Fruit fly (Drosophila melanogaster) whole organism, wandering third instar larva: ENCODE results near the gene pico.

Experiments
- CrebA ChIP-seq: fragments of 200-800 bp; sonication (Bioruptor generic); optimal IDR thresholded peaks from 2 replicates; lab custom pipeline; 2016; ENCODE audit warnings: missing biosample characterization, mild to moderate bottlenecking, missing genetic modification characterization, borderline replicate concordance
- Dfd ChIP-seq: fragments of >200 bp; optimal IDR thresholded peaks from 2 replicates; lab custom pipeline; 2017; ENCODE audit warnings: missing biosample characterization, missing genetic modification characterization
- Dif ChIP-seq: fragments of 200-275, 200-300 bp; sonication (Bioruptor generic); optimal IDR thresholded peaks from 2 replicates; lab custom pipeline; 2018; ENCODE audit warnings: missing biosample characterization, missing genetic modification characterization; ENCODE audit not compliant: partially characterized antibody
- N ChIP-seq: fragments of >200 bp; optimal IDR thresholded peaks from 2 replicates; lab custom pipeline; 2018; ENCODE audit warnings: missing biosample characterization, missing external identifiers, missing genetic modification characterization
- Vsx2 ChIP-seq: fragments of 200-300, 225-300 bp; sonication (Bioruptor generic); optimal IDR thresholded peaks from 2 replicates; lab custom pipeline; 2018; ENCODE audit warnings: missing biosample characterization, missing genetic modification characterization; ENCODE audit not compliant: partially characterized antibody
- ey ChIP-seq: fragments of 200-800 bp; sonication (Bioruptor generic); optimal IDR thresholded peaks from 2 replicates; lab custom pipeline; 2016; ENCODE audit warnings: missing biosample characterization, missing genetic modification characterization
- h ChIP-seq: fragments of 200-800 bp; sonication (Bioruptor generic); optimal IDR thresholded peaks from 3 replicates; lab custom pipeline; 2016; ENCODE audit warnings: missing biosample characterization, mild to moderate bottlenecking, missing genetic modification characterization
- psq ChIP-seq: fragments of 200-800 bp; sonication (Bioruptor generic); optimal IDR thresholded peaks from 3 replicates; lab custom pipeline; 2017; ENCODE audit warnings: missing biosample characterization, mild to moderate bottlenecking, missing genetic modification characterization, moderate library complexity
- usp ChIP-seq: fragments of >200 bp; optimal IDR thresholded peaks from 2 replicates; lab custom pipeline; 2017; ENCODE audit warnings: missing biosample characterization, missing genetic modification characterization

dm6 chrX:19815772-19816171 lies 36.1 kb downstream of the pico start, which contains the start of gene SkpC:
- TF ChIP-seq Dif (no peak), Vsx2 (GFP tag; lab: Kevin White, UChicago) (no peak), N (GFP tag; lab: Kevin White, UChicago) (no peak), Dfd (GFP tag; lab: Kevin White, UChicago) (no peak), usp (no peak), h (no peak), ey (GFP tag; lab: Kevin White, UChicago) (no peak), CrebA (no peak), psq (GFP tag; lab: Kevin White, UChicago) (no peak)
